Worm (Caenorhabditis elegans) whole organism, L2 larva: ENCODE data around the gene Y51A2B.16.

Source experiments
- crh-2 ChIP-seq: sonication (generic microtip); optimal IDR thresholded peaks from 2 replicates; lab custom pipeline; 2017; ENCODE audit warnings: missing biosample characterization, missing genetic modification characterization
- nhr-10 ChIP-seq: sonication (generic microtip); optimal IDR thresholded peaks from 2 replicates; lab custom pipeline; 2017; ENCODE audit warnings: missing biosample characterization, missing genetic modification characterization
- nhr-237 ChIP-seq: fragments of 150-350 bp; optimal IDR thresholded peaks from 2 replicates; lab custom pipeline; 2014; ENCODE audit warnings: missing biosample characterization, missing genetic modification characterization

DNA sequence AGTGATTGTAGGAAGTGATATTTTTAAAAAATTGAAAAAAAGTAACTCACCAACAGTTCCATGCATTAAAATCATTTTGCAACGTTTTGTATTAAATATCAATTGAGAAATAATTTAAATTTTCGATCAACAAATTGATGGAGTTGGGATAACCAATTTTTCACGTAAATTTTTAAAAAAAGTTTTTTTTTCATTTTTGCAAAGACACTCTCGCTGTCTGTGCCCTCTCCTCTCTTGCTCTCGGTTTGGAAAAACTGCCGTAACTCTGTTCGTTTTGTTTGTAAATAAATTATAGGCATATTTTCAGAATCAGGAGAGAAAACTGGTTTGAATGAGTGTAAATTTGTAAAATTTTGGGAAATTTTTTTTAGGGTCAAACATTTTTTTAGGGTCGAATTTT lies at the start of gene Y51A2B.16:
- TF ChIP-seq nhr-237 (tag; lab: Kevin White, UChicago) (no peak), crh-2 (tag; lab: Kevin White, UChicago) (no peak), nhr-10 (tag; lab: Kevin White, UChicago) (no peak)
